Worm (Caenorhabditis elegans) whole organism, L1 larva: ENCODE data around the gene srpa-72.

Experiments
- aly-2 ChIP-seq: fragments of 150-350 bp; optimal IDR thresholded peaks from 2 replicates; lab custom pipeline; 2014; ENCODE audit warnings: missing biosample characterization, missing genetic modification characterization
- efl-1 ChIP-seq, 4 experiments: fragments of 150-350 bp; optimal IDR thresholded peaks in 3 of 4; peaks in 1 of 4; 1 replicate in 1 of 4; 2 replicates in 3 of 4; lab custom pipeline; 2014; ENCODE audit warnings: missing biosample characterization in 2 of 4, missing genetic modification characterization in 2 of 4, missing genetic modification reagents in 2 of 4
- elt-2 ChIP-seq: sonication (generic microtip); optimal IDR thresholded peaks from 2 replicates; lab custom pipeline; 2016; ENCODE audit warnings: missing genetic modification characterization, mild to moderate bottlenecking, inconsistent platforms, missing compliant biosample characterization, missing genetic modification reagents
- lsy-2 ChIP-seq, 2 experiments: fragments of 150-350 bp; optimal IDR thresholded peaks; 2 replicates each; lab custom pipeline; 2014; ENCODE audit warnings: missing biosample characterization in 2 of 2, missing genetic modification characterization in 2 of 2
- mdl-1 ChIP-seq, 2 experiments: fragments of 150-350 bp; optimal IDR thresholded peaks; 2 replicates each; lab custom pipeline; 2014 to 2017; ENCODE audit warnings: missing biosample characterization in 2 of 2, missing genetic modification characterization in 2 of 2, inconsistent platforms in 1 of 2
- nhr-20 ChIP-seq: sonication (generic microtip); optimal IDR thresholded peaks from 2 replicates; lab custom pipeline; 2016; ENCODE audit warnings: mild to moderate bottlenecking, missing genetic modification characterization, missing compliant biosample characterization
- sox-4 ChIP-seq: sonication (generic microtip); optimal IDR thresholded peaks from 2 replicates; lab custom pipeline; 2016; ENCODE audit warnings: missing genetic modification characterization, missing compliant biosample characterization
- unc-130 ChIP-seq: fragments of 150-350 bp; optimal IDR thresholded peaks from 2 replicates; lab custom pipeline; 2017; ENCODE audit warnings: missing biosample characterization, missing genetic modification characterization, inconsistent platforms
- unc-86 ChIP-seq: sonication (generic microtip); optimal IDR thresholded peaks from 2 replicates; lab custom pipeline; 2016; ENCODE audit warnings: missing genetic modification characterization, missing compliant biosample characterization
- xbp-1 ChIP-seq: sonication (generic microtip); optimal IDR thresholded peaks from 2 replicates; lab custom pipeline; 2016; ENCODE audit warnings: missing genetic modification characterization, missing compliant biosample characterization

DNA sequence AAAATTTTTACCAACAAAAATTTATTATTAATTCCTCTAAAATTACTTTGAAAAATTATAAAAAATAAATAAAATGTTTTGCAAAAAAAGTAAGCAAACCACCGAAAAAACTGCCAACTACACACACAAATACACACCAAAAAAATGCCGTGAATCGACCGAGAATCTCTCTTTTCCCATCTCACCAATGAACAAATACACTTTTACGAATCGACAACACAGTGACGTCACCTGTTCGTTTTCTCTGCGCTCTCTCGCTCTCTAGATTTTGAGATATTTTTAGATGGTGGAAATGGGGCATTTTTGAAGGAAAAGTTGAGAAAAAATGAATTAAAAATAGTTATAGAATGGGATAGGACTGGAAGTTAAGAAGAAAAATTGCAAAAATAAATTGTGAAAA lies 44.8 kb downstream of the srpa-72 start:
- TF ChIP-seq xbp-1 (tag; lab: Kevin White, UChicago) = peak; percentile 7
- no peak for TF ChIP-seq unc-86 (tag; lab: Kevin White, UChicago)
- no peak for TF ChIP-seq elt-2 (tag; lab: Kevin White, UChicago)
- TF ChIP-seq unc-130 (tag; lab: Kevin White, UChicago) = no peak
- no peak for TF ChIP-seq aly-2 (tag; lab: Kevin White, UChicago)
- TF ChIP-seq sox-4 (tag; lab: Kevin White, UChicago) = no peak
- no peak for TF ChIP-seq mdl-1 (tag; optimal IDR thresholded peaks at IDR 0.05; lab: Kevin White, UChicago)
- peak; percentile 44 for TF ChIP-seq nhr-20 (tag; lab: Kevin White, UChicago)
- TF ChIP-seq lsy-2 (tag; optimal IDR thresholded peaks at IDR 0.05; lab: Kevin White, UChicago) = peak; percentile 40 to 54
- peak; percentile 13 to 36 for TF ChIP-seq efl-1 (optimal IDR thresholded peaks at IDR 0.05; lab: Kevin White, UChicago)
- TF ChIP-seq efl-1 (GFP tag; optimal IDR thresholded peaks at IDR 0.05 in 1 of 2; lab: Kevin White, UChicago) = no peak
